Worm (Caenorhabditis elegans) whole organism, L1 larva: ENCODE results near the gene top-3.
A peak's percentile ranks its signal among the peaks of the same experiment; 100 is the strongest.

Experiments
- C04F5.9 ChIP-seq: sonication (generic microtip); optimal IDR thresholded peaks from 2 replicates; lab custom pipeline; 2016; ENCODE audit warnings: missing genetic modification characterization, missing compliant biosample characterization
- F16B12.6 ChIP-seq: fragments of 150-350 bp; optimal IDR thresholded peaks from 2 replicates; lab custom pipeline; 2014; ENCODE audit warnings: missing biosample characterization, missing genetic modification characterization
- alr-1 ChIP-seq: fragments of 200-800 bp; sonication (Bioruptor generic); optimal IDR thresholded peaks from 2 replicates; lab custom pipeline; 2018; ENCODE audit warnings: borderline replicate concordance, mild to moderate bottlenecking, missing genetic modification characterization, missing compliant biosample characterization
- aly-2 ChIP-seq: fragments of 150-350 bp; optimal IDR thresholded peaks from 2 replicates; lab custom pipeline; 2014; ENCODE audit warnings: missing biosample characterization, missing genetic modification characterization
- ceh-63 ChIP-seq: fragments of 200-800 bp; sonication (Bioruptor generic); optimal IDR thresholded peaks from 2 replicates; lab custom pipeline; 2018; ENCODE audit warnings: mild to moderate bottlenecking, missing genetic modification characterization, missing compliant biosample characterization
- ceh-8 ChIP-seq: fragments of 200-800 bp; sonication (Bioruptor generic); optimal IDR thresholded peaks from 2 replicates; lab custom pipeline; 2018; ENCODE audit warnings: mild to moderate bottlenecking, missing genetic modification characterization, moderate library complexity, missing compliant biosample characterization
- dpl-1 ChIP-seq, 3 experiments: fragments of 150-350 bp in 2 of 3; sonication (generic microtip) in 1 of 3; optimal IDR thresholded peaks; 2 replicates each; lab custom pipeline; 2014 to 2017; ENCODE audit warnings: missing biosample characterization in 3 of 3, missing genetic modification characterization in 3 of 3, missing genetic modification reagents in 3 of 3
- dsc-1 ChIP-seq: sonication (generic microtip); optimal IDR thresholded peaks from 2 replicates; lab custom pipeline; 2016; ENCODE audit warnings: mild to moderate bottlenecking, missing genetic modification characterization, missing compliant biosample characterization
- efl-1 ChIP-seq, 4 experiments: fragments of 150-350 bp; optimal IDR thresholded peaks in 3 of 4; peaks in 1 of 4; 1 replicate in 1 of 4; 2 replicates in 3 of 4; lab custom pipeline; 2014; ENCODE audit warnings: missing biosample characterization in 2 of 4, missing genetic modification characterization in 2 of 4, missing genetic modification reagents in 2 of 4
- egl-13 ChIP-seq: sonication (generic microtip); optimal IDR thresholded peaks from 2 replicates; lab custom pipeline; 2016; ENCODE audit warnings: missing genotype, missing genetic modification reagents, missing genetic modification characterization, missing compliant biosample characterization
- elt-3 ChIP-seq, 6 experiments: fragments of 150-350 bp in 1 of 6; sonication (generic microtip); optimal IDR thresholded peaks; 2 replicates each; lab custom pipeline; 2017 to 2018; ENCODE audit warnings: missing biosample characterization in 6 of 6, missing genetic modification characterization in 6 of 6, inconsistent platforms in 1 of 6
- fkh-10 ChIP-seq: sonication (generic microtip); optimal IDR thresholded peaks from 2 replicates; lab custom pipeline; 2017; ENCODE audit warnings: missing biosample characterization, missing genetic modification reagents, missing genetic modification characterization
- fkh-4 ChIP-seq: sonication (generic microtip); optimal IDR thresholded peaks from 2 replicates; lab custom pipeline; 2016; ENCODE audit warnings: missing compliant biosample characterization, missing genetic modification characterization, borderline replicate concordance
- hpl-2 ChIP-seq: fragments of 150-350 bp; optimal IDR thresholded peaks from 2 replicates; lab custom pipeline; 2014; ENCODE audit warnings: missing biosample characterization, missing genetic modification reagents, missing genetic modification characterization
- irx-1 ChIP-seq: sonication (generic microtip); optimal IDR thresholded peaks from 2 replicates; lab custom pipeline; 2016; ENCODE audit warnings: missing genetic modification characterization, missing compliant biosample characterization
- lin-14 ChIP-seq: fragments of 200-800 bp; sonication (Bioruptor generic); optimal IDR thresholded peaks from 2 replicates; lab custom pipeline; 2018; ENCODE audit warnings: mild to moderate bottlenecking, missing genetic modification characterization, moderate library complexity, missing compliant biosample characterization
- lin-39 ChIP-seq: fragments of 150-350 bp; optimal IDR thresholded peaks from 2 replicates; lab custom pipeline; 2014; ENCODE audit warnings: missing biosample characterization, missing genetic modification reagents, missing genetic modification characterization
- lsy-2 ChIP-seq, 2 experiments: fragments of 150-350 bp; optimal IDR thresholded peaks; 2 replicates each; lab custom pipeline; 2014; ENCODE audit warnings: missing biosample characterization in 2 of 2, missing genetic modification characterization in 2 of 2
- mab-9 ChIP-seq: fragments of 200-800 bp; sonication (Bioruptor generic); IDR thresholded peaks from 2 replicates; pipeline ENCODE4 v1.3.6; 2022; ENCODE audit warnings: missing genetic modification reagents, missing genetic modification characterization, missing compliant biosample characterization
- mdl-1 ChIP-seq, 2 experiments: fragments of 150-350 bp; optimal IDR thresholded peaks; 2 replicates each; lab custom pipeline; 2014 to 2017; ENCODE audit warnings: missing biosample characterization in 2 of 2, missing genetic modification characterization in 2 of 2, inconsistent platforms in 1 of 2
- mef-2 ChIP-seq: fragments of 150-350 bp; optimal IDR thresholded peaks from 2 replicates; lab custom pipeline; 2014; ENCODE audit warnings: missing biosample characterization, missing genetic modification characterization
- nhr-19 ChIP-seq: fragments of 200-800 bp; sonication (Bioruptor generic); conservative IDR thresholded peaks from 2 replicates; pipeline ENCODE4 v1.3.6; 2022; ENCODE audit warnings: missing genetic modification characterization, missing compliant biosample characterization
- nhr-20 ChIP-seq: sonication (generic microtip); optimal IDR thresholded peaks from 2 replicates; lab custom pipeline; 2016; ENCODE audit warnings: mild to moderate bottlenecking, missing genetic modification characterization, missing compliant biosample characterization
- nhr-47 ChIP-seq: sonication (generic microtip); optimal IDR thresholded peaks from 2 replicates; lab custom pipeline; 2016; ENCODE audit warnings: mild to moderate bottlenecking, missing genetic modification characterization, moderate library complexity, missing compliant biosample characterization
- nhr-71 ChIP-seq: sonication (generic microtip); optimal IDR thresholded peaks from 2 replicates; lab custom pipeline; 2016; ENCODE audit warnings: mild to moderate bottlenecking, missing genetic modification characterization, moderate library complexity, missing compliant biosample characterization
- nhr-76 ChIP-seq: sonication (generic microtip); optimal IDR thresholded peaks from 2 replicates; lab custom pipeline; 2017; ENCODE audit warnings: missing biosample characterization, missing genetic modification characterization
- nhr-84 ChIP-seq: sonication (generic microtip); optimal IDR thresholded peaks from 2 replicates; lab custom pipeline; 2017; ENCODE audit warnings: missing biosample characterization, missing genetic modification characterization
- nhr-85 ChIP-seq: sonication (generic microtip); peaks from one replicate; lab custom pipeline; 2016; ENCODE audit warnings: missing genetic modification characterization, inconsistent platforms, missing compliant biosample characterization
- nhr-90 ChIP-seq: sonication (generic microtip); optimal IDR thresholded peaks from 2 replicates; lab custom pipeline; 2016; ENCODE audit warnings: mild to moderate bottlenecking, missing genetic modification characterization, missing compliant biosample characterization; ENCODE audit not compliant: poor library complexity
- rnt-1 ChIP-seq: sonication (generic microtip); optimal IDR thresholded peaks from 2 replicates; lab custom pipeline; 2016; ENCODE audit warnings: mild to moderate bottlenecking, missing genetic modification characterization, moderate library complexity, missing compliant biosample characterization
- skn-1 ChIP-seq: fragments of 150-350 bp; optimal IDR thresholded peaks from 2 replicates; lab custom pipeline; 2014; ENCODE audit warnings: missing biosample characterization, missing genetic modification characterization
- snpc-4 ChIP-seq: fragments of 150-350 bp; optimal IDR thresholded peaks from 2 replicates; lab custom pipeline; 2014; ENCODE audit warnings: missing biosample characterization, missing genetic modification characterization
- snu-23 ChIP-seq: sonication (generic microtip); optimal IDR thresholded peaks from 2 replicates; lab custom pipeline; 2016; ENCODE audit warnings: missing genetic modification characterization, missing compliant biosample characterization
- sox-4 ChIP-seq: sonication (generic microtip); optimal IDR thresholded peaks from 2 replicates; lab custom pipeline; 2016; ENCODE audit warnings: missing genetic modification characterization, missing compliant biosample characterization
- swsn-7 ChIP-seq: sonication (generic microtip); optimal IDR thresholded peaks from 2 replicates; lab custom pipeline; 2016; ENCODE audit warnings: missing genetic modification characterization, missing compliant biosample characterization
- tbx-2 ChIP-seq: sonication (generic microtip); optimal IDR thresholded peaks from 2 replicates; lab custom pipeline; 2016; ENCODE audit warnings: missing genetic modification characterization, missing compliant biosample characterization
- unc-30 ChIP-seq: sonication (generic microtip); optimal IDR thresholded peaks from 2 replicates; lab custom pipeline; 2017; ENCODE audit warnings: missing biosample characterization, missing genetic modification characterization
- unc-86 ChIP-seq: sonication (generic microtip); optimal IDR thresholded peaks from 2 replicates; lab custom pipeline; 2016; ENCODE audit warnings: missing genetic modification characterization, missing compliant biosample characterization
- unc-98 ChIP-seq: fragments of 200-800 bp; sonication (Bioruptor generic); IDR thresholded peaks from 2 replicates; pipeline ENCODE4 v1.3.6; 2022; ENCODE audit warnings: missing genetic modification characterization, missing compliant biosample characterization
- vab-15 ChIP-seq: sonication (generic microtip); optimal IDR thresholded peaks from 2 replicates; lab custom pipeline; 2017; ENCODE audit warnings: missing genotype, mild to moderate bottlenecking, missing genetic modification characterization, missing compliant biosample characterization
- xbp-1 ChIP-seq: sonication (generic microtip); optimal IDR thresholded peaks from 2 replicates; lab custom pipeline; 2016; ENCODE audit warnings: missing genetic modification characterization, missing compliant biosample characterization
- ztf-11 ChIP-seq, 2 experiments: sonication (generic microtip); optimal IDR thresholded peaks; 2 replicates each; lab custom pipeline; 2016 to 2017; ENCODE audit warnings: missing genetic modification characterization in 2 of 2, missing biosample characterization in 1 of 2, missing compliant biosample characterization in 1 of 2

Gene top-3

ce11 chrIII:11942664-11943063, 17.3 kb downstream of the top-3 start:
- TF ChIP-seq nhr-71 (tag; lab: Kevin White, UChicago) (peak; percentile 88), vab-15 (tag; lab: Kevin White, UChicago) (no peak), unc-98 (peak; percentile 69), nhr-85 (tag; lab: Kevin White, UChicago) (no peak), nhr-19 (GFP tag; lab: Robert Waterston, UW) (peak; percentile 64), dsc-1 (peak; percentile 10), skn-1 (peak; percentile 19), swsn-7 (tag; lab: Kevin White, UChicago) (peak; percentile 46), lin-39 (tag; lab: Kevin White, UChicago) (peak; percentile 40), nhr-76 (tag; lab: Kevin White, UChicago) (no peak), mef-2 (tag; lab: Kevin White, UChicago) (peak; percentile 38), mdl-1 (tag; optimal IDR thresholded peaks at IDR 0.05; lab: Kevin White, UChicago) (peak in 1 of 2 experiments; percentile 2), nhr-47 (peak; percentile 54), xbp-1 (tag; lab: Kevin White, UChicago) (peak; percentile 11), efl-1 (optimal IDR thresholded peaks at IDR 0.05; lab: Kevin White, UChicago) (peak; percentile 19 to 27), efl-1 (GFP tag; optimal IDR thresholded peaks at IDR 0.05 in 1 of 2; lab: Kevin White, UChicago) (peak; percentile 26 to 90), snu-23 (GFP tag; lab: Kevin White, UChicago) (peak; percentile 64), lin-14 (GFP tag; lab: Kevin White, UChicago) (peak; percentile 85), ceh-63 (GFP tag; lab: Kevin White, UChicago) (no peak), lsy-2 (tag; optimal IDR thresholded peaks at IDR 0.05; lab: Kevin White, UChicago) (peak; percentile 25 to 58), rnt-1 (tag; lab: Kevin White, UChicago) (peak; percentile 87), nhr-20 (tag; lab: Kevin White, UChicago) (peak; percentile 30), nhr-84 (no peak), C04F5.9 (peak; percentile 30)

ce11 chrIII:11940008-11940407, 20.0 kb downstream of the top-3 start:
- peak in 1 of 2 experiments; percentile 27 for TF ChIP-seq lsy-2 (tag; optimal IDR thresholded peaks at IDR 0.05; lab: Kevin White, UChicago)
- peak; percentile 97 for TF ChIP-seq C04F5.9

DNA sequence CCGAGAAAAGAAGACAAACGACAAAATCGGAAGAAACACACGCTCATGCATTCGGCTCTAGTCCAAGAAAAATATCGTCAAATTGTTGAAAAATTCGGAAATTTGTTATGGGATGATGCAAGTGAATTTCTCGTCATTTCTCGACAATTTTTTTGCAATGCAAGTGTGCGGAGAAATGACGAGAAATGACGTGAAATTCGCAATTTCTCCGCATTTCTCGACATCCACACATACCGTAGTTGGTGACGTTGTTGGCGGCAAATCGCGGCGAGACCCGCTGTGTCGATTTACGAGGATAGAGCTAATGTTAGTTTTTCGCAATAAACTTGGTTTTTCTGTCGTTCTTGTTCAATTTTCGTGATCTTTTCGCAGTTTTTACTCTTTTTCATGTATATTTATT, 20.7 kb downstream of the top-3 start:
- TF ChIP-seq lsy-2 (tag; optimal IDR thresholded peaks at IDR 0.05; lab: Kevin White, UChicago): peak in 1 of 2 experiments; percentile 2
- TF ChIP-seq C04F5.9: peak; percentile 97

DNA sequence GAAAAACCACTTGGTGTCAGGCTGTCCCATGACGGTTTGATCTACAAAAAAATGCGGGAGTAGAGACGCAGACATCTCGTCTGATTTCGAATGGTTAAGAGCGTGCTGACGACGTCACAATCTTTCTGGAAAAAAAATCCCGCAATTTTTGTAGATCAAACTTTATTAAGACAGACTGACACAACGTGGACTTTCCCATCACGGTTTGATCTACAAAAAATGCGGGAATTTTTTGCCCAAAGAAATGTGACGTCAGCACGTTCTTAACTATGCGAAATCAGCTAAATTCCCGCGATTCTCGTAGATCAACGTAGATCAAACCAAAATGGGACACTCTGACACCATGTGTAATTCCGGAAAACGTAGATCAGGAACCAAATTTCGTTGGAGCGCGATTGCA, 21.5 kb downstream of the top-3 start:
- TF ChIP-seq ztf-11 (tag; optimal IDR thresholded peaks at IDR 0.05; lab: Kevin White, UChicago) (no peak), hpl-2 (GFP tag; lab: Kevin White, UChicago) (no peak), efl-1 (optimal IDR thresholded peaks at IDR 0.05; lab: Kevin White, UChicago) (no peak), efl-1 (GFP tag; optimal IDR thresholded peaks at IDR 0.05 in 1 of 2; lab: Kevin White, UChicago) (no peak)
- TF ChIP-seq, all 84 proteins: peak for 0

ce11 chrIII:11937911-11938310, 22.1 kb downstream of the top-3 start:
- TF ChIP-seq unc-30 (tag; lab: Kevin White, UChicago): no peak
- TF ChIP-seq aly-2: no peak
- no peak for TF ChIP-seq irx-1 (tag; lab: Kevin White, UChicago)
- TF ChIP-seq nhr-90 (tag; lab: Kevin White, UChicago): no peak
- peak; percentile 14 to 42 for TF ChIP-seq lsy-2 (tag; optimal IDR thresholded peaks at IDR 0.05; lab: Kevin White, UChicago)
- TF ChIP-seq nhr-84: no peak
- TF ChIP-seq snpc-4: no peak
- no peak for TF ChIP-seq elt-3 (tag; optimal IDR thresholded peaks at IDR 0.05; lab: Kevin White, UChicago)
- peak; percentile 45 for TF ChIP-seq rnt-1 (tag; lab: Kevin White, UChicago)
- TF ChIP-seq unc-86: no peak
- TF ChIP-seq ceh-8 (GFP tag; lab: Kevin White, UChicago): no peak
- TF ChIP-seq snu-23 (GFP tag; lab: Kevin White, UChicago): peak; percentile 19
- no peak for TF ChIP-seq dpl-1 (GFP tag; optimal IDR thresholded peaks at IDR 0.05; lab: Kevin White, UChicago)
- TF ChIP-seq C04F5.9: no peak
- no peak for TF ChIP-seq sox-4 (tag; lab: Kevin White, UChicago)
- no peak for TF ChIP-seq nhr-20 (tag; lab: Kevin White, UChicago)
- no peak for TF ChIP-seq mab-9 (GFP tag; lab: Robert Waterston, UW)
- no peak for TF ChIP-seq nhr-19 (GFP tag; lab: Robert Waterston, UW)
- no peak for TF ChIP-seq F16B12.6 (tag; lab: Kevin White, UChicago)
- TF ChIP-seq fkh-4: no peak
- no peak for TF ChIP-seq nhr-76 (tag; lab: Kevin White, UChicago)
- TF ChIP-seq alr-1: no peak
- peak; percentile 50 for TF ChIP-seq nhr-71 (tag; lab: Kevin White, UChicago)
- no peak for TF ChIP-seq egl-13 (tag; lab: Kevin White, UChicago)
- peak; percentile 20 for TF ChIP-seq dsc-1
- no peak for TF ChIP-seq ztf-11 (tag; optimal IDR thresholded peaks at IDR 0.05; lab: Kevin White, UChicago)
- no peak for TF ChIP-seq mef-2 (tag; lab: Kevin White, UChicago)
- no peak for TF ChIP-seq fkh-10 (GFP tag; lab: Kevin White, UChicago)
- TF ChIP-seq tbx-2: peak; percentile 14
